Fruit fly (Drosophila melanogaster) whole organism: ENCODE data around the gene dysf.

Experiments used
- CG8478 ChIP-seq: fragments of >200 bp; optimal IDR thresholded peaks from 2 replicates; lab custom pipeline; 2018; ENCODE audit warnings: inconsistent platforms
- Dll ChIP-seq: fragments of >200 bp; optimal IDR thresholded peaks from 2 replicates; lab custom pipeline; 2017
- EcR ChIP-seq, 2 experiments: fragments of >200 bp; optimal IDR thresholded peaks; 2 replicates each; lab custom pipeline; 2017; ENCODE audit warnings: missing biosample characterization in 2 of 2, missing genetic modification characterization in 2 of 2, missing genetic modification reagents in 2 of 2
- pan ChIP-seq: fragments of >200 bp; optimal IDR thresholded peaks from 2 replicates; lab custom pipeline; 2017
- psq ChIP-seq: fragments of >200 bp; optimal IDR thresholded peaks from 2 replicates; lab custom pipeline; 2017
- usp ChIP-seq: fragments of >200 bp; optimal IDR thresholded peaks from 2 replicates; lab custom pipeline; 2017; ENCODE audit warnings: missing biosample characterization, missing genetic modification characterization, mixed read lengths

- TF ChIP-seq usp (GFP tag; lab: Kevin White, UChicago) (no peak), pan (lab: Kevin White, UChicago) (no peak), Dll (lab: Kevin White, UChicago) (no peak), EcR (GFP tag; optimal IDR thresholded peaks at IDR 0.05; lab: Kevin White, UChicago) (no peak), psq (lab: Kevin White, UChicago) (no peak), CG8478 (lab: Kevin White, UChicago) (no peak)
Observed at dm6 chr3R:26119993-26120392, 21.5 kb upstream of the dysf start.
